Fruit fly (Drosophila melanogaster) whole organism, embryonic: ENCODE data around the gene CG14326.

ENCODE experiments used
- CG17802 ChIP-seq: fragments of 200-800 bp; sonication (Bioruptor generic); optimal IDR thresholded peaks from 2 replicates; lab custom pipeline; 2018; ENCODE audit warnings: missing biosample characterization, mild to moderate bottlenecking, missing genetic modification characterization, moderate library complexity
- CG7963 ChIP-seq: fragments of 200-800 bp; sonication (Bioruptor generic); IDR thresholded peaks from 3 replicates; pipeline ENCODE4 v1.3.6; 2022; ENCODE audit warnings: missing biosample characterization, missing genetic modification characterization; ENCODE audit not compliant: partially characterized antibody
- Nf-YC ChIP-seq: fragments of 200-800 bp; optimal IDR thresholded peaks from 3 replicates; lab custom pipeline; 2019; ENCODE audit warnings: missing biosample characterization, mild to moderate bottlenecking, missing genetic modification characterization, moderate library complexity
- fu2 ChIP-seq: fragments of 200-800 bp; sonication (Bioruptor generic); optimal IDR thresholded peaks from 2 replicates; lab custom pipeline; 2016; ENCODE audit warnings: missing biosample characterization, missing genetic modification characterization

DNA sequence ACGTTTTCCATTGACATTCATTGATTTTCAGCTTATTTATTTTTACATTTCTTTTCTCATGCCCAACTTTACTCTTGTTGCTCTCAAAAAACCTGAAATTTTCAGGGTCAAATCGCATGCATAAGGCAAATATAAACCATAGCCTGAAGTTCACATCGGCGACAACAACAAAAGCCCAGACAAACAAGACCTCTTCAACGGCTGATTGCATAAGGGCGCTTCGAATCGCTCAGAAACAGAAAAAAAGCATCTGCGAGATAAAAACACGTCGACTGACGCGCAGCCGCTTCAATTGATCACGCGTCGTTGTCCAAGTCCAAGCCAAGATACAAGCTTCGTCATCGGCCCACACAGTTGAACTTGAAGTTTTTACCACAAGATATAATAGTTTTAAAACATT is 5.4 kb upstream of the CG14326 start, which contains the start of gene CG14327:
- no peak for TF ChIP-seq fu2 (GFP tag; lab: Kevin White, UChicago)
- TF ChIP-seq Nf-YC (tag; lab: Kevin White, UChicago): no peak
- TF ChIP-seq CG17802: no peak
- TF ChIP-seq CG7963 (GFP tag; lab: Robert Waterston, UW): no peak
